Worm (Caenorhabditis elegans): ENCODE measurements around the gene col-38.

col-38 gene

DNA sequence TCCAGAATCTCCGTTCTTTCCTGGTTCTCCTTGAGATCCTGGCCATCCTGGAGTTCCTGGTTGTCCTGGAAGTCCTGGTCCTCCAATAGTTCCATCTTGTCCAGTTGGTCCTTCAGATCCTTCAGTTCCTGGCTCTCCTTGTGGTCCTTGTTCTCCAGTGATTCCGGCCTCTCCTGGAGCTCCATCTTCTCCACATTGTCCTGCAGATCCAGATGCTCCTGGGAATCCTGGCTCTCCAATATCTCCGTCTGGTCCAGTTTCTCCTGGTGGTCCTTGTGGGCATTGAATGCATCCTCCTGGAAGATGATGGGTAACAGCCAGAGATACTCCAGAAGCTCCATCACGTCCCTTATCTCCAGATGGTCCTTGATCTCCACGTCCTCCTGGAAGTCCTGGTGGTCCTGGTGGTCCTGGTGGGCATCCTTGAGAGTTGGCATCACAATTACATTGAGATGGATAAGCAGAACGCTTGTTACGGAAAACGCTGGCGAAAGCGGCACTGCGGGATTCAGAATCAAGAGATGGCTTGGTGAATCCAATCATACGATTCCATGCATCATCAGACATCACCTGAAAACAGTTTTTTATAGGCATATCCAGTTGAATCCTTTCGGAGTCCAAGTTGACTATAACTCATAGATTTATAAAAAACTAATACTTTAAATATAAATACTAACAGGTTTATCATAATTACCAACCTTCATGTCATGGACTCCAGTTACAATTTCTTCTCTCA lies 486 bp downstream of the col-38 start:
- no peak for TF ChIP-seq him-1 (tag; optimal IDR thresholded peaks at IDR 0.05)
- no peak for TF ChIP-seq W03F9.2 (tag; optimal IDR thresholded peaks at IDR 0.05)
- no peak for TF ChIP-seq dao-5 (tag; optimal IDR thresholded peaks at IDR 0.05)

DNA sequence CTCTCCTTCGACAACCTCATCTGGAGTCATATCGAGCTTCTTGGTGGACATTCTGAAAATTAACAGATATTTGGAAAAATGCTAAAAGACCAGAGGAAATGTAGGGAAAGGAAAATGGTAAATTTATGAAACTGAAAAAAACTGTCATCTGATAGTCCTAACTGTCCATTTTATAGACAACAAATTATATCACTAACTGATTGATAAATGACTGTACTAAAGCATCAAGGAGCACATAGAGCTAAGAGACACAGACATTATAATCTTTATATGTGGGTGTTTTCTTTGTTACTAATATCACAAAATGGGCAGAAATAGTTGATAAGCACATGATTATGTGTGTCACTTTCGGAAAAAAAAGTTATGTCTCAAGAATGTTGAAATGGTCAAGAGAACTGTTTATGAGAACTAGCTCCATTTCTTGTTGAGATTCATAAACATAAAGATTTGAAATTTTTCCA lies 2.1 kb downstream of the col-38 start, which contains the start of gene F54C9.3:
Gene F54C9.3, minus strand, starts transcription at position 51 of the 461 bp plus-strand sequence.
- no peak for TF ChIP-seq him-1 (tag; optimal IDR thresholded peaks at IDR 0.05)
- no peak for TF ChIP-seq dao-5 (tag; optimal IDR thresholded peaks at IDR 0.05)
- TF ChIP-seq W03F9.2 (tag; optimal IDR thresholded peaks at IDR 0.05): no peak

DNA sequence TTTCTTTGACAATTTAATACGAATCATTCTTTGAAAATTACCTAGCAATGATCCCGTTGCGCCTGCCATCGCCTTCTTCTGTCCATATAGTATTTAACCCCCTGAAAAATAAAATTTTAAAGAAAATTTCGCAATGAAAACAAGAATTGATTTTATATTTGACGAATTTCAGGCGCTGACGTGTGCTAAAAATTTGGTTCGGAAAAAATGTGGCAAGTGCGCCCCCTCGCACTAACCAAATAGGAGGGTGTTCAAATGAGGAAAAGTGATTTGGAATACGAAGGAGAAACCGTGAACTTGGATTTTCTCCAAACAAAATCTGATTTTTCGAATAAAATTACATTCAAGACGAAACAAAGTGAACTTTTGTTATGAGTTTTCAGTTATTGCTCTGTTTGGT lies 2.8 kb downstream of the col-38 start, which contains the start of gene stc-1:
Gene stc-1, minus strand, starts transcription at position 101 of the 400 bp plus-strand sequence.
- no peak for TF ChIP-seq W03F9.2 (tag; optimal IDR thresholded peaks at IDR 0.05)
- no peak for TF ChIP-seq him-1 (tag; optimal IDR thresholded peaks at IDR 0.05)
- no peak for TF ChIP-seq dao-5 (tag; optimal IDR thresholded peaks at IDR 0.05)

DNA sequence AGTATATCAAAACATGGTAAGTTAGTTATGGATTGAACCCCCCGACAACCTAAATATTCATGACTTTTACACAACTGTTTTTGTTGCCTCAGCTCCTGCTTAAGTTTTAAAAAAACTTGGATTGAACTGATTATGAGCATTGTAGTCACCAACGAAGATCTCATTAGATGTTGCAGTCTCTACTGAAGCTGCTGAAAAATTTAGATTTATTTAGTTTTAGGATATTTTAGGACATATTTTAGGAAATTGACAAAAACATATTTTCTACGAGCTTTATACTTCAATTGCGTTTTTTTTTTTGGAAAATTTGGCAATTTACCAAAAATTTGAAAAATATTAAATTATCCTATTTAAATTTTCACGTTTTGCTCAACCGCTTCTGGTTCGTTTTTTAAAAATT lies 6.9 kb downstream of the col-38 start, which contains the start of gene F54C9.14:
Gene F54C9.14, plus strand, starts transcription at position 301 of the 400 bp plus-strand sequence.
- TF ChIP-seq W03F9.2 (tag; optimal IDR thresholded peaks at IDR 0.05) (no peak), dao-5 (tag; optimal IDR thresholded peaks at IDR 0.05) (no peak), him-1 (tag; optimal IDR thresholded peaks at IDR 0.05) (no peak)

DNA sequence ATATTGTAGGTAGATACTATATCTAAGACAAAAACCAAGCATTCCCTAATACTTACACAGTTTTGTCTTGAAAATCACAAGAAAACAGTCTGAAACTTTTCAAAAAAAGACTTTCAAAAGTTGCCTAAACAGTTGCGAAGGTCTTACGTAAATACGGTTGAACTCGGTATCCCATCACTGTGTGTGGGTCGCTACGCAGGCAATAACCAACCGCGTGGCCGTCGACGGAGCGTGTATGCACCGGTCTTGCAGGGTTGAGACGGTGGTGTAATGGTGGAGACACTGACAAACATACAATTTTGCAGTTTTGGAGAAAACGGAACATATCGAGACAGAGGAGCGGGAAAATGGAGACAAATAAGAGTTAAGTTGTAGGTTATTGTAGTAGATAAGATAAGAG lies 7.7 kb downstream of the col-38 start, which contains the start of gene iff-2:
Gene iff-2, minus strand, starts transcription at position 141 of the 400 bp plus-strand sequence.
- TF ChIP-seq W03F9.2 (tag; optimal IDR thresholded peaks at IDR 0.05): peak; percentile 97
- TF ChIP-seq him-1 (tag; optimal IDR thresholded peaks at IDR 0.05): peak; percentile 97
- peak; percentile 77 for TF ChIP-seq dao-5 (tag; optimal IDR thresholded peaks at IDR 0.05)

DNA sequence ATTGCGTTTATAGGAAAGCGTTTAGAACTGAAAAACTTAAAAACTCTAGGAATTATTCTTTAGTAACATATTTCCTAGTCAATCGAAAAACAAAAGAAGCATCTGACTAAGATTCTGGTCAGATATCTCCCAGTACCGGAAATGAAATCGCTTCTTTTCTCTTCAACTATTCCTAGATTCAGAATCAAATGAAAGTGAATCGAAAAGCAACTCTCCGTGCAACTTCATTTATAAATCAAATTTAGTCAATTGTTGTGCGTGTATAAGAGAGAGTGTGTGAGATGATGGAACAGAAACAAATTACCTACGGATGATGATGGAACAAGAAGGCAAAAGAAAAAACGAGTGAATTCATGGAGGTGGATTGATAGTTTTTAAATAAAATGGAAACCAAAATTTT lies 9.7 kb downstream of the col-38 start:
- no peak for TF ChIP-seq W03F9.2 (tag; optimal IDR thresholded peaks at IDR 0.05)
- TF ChIP-seq him-1 (tag; optimal IDR thresholded peaks at IDR 0.05): no peak
- TF ChIP-seq dao-5 (tag; optimal IDR thresholded peaks at IDR 0.05): no peak

DNA sequence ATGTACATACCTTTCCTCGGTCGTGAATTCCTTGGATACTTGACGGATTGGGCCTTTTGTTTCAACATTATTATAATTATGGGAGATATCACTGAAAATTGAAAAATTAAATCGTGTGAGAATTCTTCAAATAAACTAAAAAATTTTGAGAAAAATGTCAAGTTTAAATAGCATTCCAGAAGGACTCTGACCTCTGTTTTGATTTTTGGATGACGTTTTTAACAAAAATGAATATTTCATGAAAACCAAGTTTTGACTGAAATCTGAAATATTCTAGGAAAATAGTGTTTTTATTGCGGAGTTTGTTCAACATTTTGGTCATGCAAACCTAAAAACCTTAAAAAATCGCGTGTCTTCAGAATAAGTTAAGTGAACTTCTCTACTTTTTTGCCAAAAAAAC lies 12.7 kb downstream of the col-38 start, which contains the start of gene glb-27:
Gene glb-27, minus strand, starts transcription at position 101 of the 400 bp plus-strand sequence.
- no peak for TF ChIP-seq him-1 (tag; optimal IDR thresholded peaks at IDR 0.05)
- no peak for TF ChIP-seq W03F9.2 (tag; optimal IDR thresholded peaks at IDR 0.05)
- no peak for TF ChIP-seq dao-5 (tag; optimal IDR thresholded peaks at IDR 0.05)

DNA sequence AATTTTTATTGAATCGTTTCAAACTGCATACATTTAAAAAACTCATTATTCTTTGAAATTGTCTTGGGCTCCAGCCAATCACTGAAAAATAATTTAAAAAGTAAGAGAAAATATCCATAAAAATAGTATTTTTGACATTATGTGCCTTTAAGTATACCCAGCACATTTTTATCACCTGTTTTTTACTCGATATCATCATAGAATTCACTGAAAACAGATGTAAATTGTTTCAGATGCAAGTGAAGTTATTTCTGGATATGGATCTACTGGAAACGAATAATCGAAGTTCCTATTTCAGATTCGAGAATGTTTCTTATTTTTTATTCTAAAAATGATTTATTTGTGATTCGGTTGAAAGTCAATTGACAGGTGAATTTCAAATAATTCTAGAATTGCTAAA lies 14.3 kb downstream of the col-38 start:
- TF ChIP-seq dao-5 (tag; optimal IDR thresholded peaks at IDR 0.05) (no peak), him-1 (tag; optimal IDR thresholded peaks at IDR 0.05) (no peak), W03F9.2 (tag; optimal IDR thresholded peaks at IDR 0.05) (no peak)

DNA sequence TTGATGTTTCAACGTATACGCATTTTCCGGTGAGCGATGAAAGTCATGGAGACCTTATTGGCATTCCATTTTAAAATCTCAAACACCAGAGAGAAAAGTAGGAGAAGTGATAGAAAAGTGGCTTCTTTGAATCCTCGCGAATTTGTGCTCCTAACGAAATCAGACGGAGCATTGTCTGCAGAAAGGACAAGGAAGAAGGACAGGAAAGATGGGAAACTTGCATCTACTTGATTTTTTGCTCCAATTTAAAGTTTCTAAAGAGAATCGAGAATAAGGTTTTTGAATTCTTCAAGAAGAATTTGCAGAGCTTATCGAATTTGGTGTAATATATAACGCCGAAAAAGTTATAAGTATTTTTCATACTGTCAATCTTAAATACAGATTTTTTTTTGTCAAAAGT lies 17.8 kb downstream of the col-38 start:
- TF ChIP-seq dao-5 (tag; optimal IDR thresholded peaks at IDR 0.05) (no peak), him-1 (tag; optimal IDR thresholded peaks at IDR 0.05) (no peak), W03F9.2 (tag; optimal IDR thresholded peaks at IDR 0.05) (no peak)

DNA sequence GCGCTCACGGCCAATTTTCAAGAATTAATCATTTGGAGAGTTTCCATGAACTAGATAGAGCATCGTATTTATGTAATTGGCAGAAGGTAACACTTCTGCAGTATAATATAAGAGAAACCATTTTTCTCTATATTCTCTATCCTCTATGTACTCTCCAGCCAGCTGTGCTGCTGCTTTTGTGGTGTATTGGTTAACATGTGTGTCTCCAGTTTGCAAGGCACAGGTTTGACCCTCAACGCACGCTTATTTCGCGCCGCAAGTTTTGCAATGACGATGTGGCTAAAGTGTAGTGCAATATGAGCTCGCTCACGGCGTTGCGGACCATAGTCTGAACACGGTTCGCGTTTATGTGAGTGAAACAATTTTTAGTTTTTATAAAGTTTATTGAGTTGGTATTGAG lies 21.9 kb downstream of the col-38 start:
- TF ChIP-seq him-1 (tag; optimal IDR thresholded peaks at IDR 0.05) (peak; percentile 76), W03F9.2 (tag; optimal IDR thresholded peaks at IDR 0.05) (no peak), dao-5 (tag; optimal IDR thresholded peaks at IDR 0.05) (peak; percentile 92)

DNA sequence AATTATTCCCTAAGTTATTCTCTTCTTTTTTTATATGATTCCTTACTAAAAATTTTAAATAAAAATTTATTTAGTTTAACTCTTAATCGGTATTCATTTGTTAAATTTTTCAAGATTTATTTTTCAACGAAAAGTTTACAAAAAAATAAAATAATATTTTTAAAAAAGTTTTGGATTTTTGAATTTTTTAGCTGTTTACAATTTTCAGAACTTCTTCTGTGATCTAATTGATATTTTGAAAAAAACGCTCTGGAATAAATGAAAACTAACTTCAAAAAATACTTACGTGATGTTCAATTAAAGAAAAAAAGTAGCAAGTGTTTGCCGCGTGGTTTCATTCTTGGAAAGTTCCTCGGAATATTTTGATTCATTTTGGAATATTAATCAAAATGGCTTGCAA lies 23.6 kb downstream of the col-38 start, which contains the start of gene decr-1.2:
Gene decr-1.2, plus strand, starts transcription at position 301 of the 400 bp plus-strand sequence.
- TF ChIP-seq him-1 (tag; optimal IDR thresholded peaks at IDR 0.05) (no peak), dao-5 (tag; optimal IDR thresholded peaks at IDR 0.05) (no peak), W03F9.2 (tag; optimal IDR thresholded peaks at IDR 0.05) (no peak)

DNA sequence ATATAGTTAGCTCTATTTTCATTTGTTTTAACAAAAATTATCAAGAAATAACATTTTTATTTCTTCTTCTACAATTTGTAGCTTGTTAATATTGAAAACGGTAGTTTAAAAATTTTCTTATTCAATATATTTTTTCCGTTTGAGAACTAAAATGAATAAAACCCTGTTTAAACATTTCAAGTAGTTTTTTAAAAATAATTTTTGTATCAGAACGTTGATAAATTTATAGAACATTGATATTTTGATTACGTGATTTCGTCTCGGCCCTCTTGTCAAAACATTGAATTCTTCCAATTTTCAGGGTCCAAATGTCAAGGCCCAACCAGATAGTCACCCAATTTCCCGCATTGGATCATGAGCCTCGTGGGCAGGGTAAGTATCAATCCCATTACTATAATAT lies 28.5 kb downstream of the col-38 start, which contains the start of gene pqn-73:
Gene pqn-73, plus strand, starts transcription at position 301 of the 400 bp plus-strand sequence.
- no peak for TF ChIP-seq dao-5 (tag; optimal IDR thresholded peaks at IDR 0.05)
- TF ChIP-seq W03F9.2 (tag; optimal IDR thresholded peaks at IDR 0.05): no peak
- no peak for TF ChIP-seq him-1 (tag; optimal IDR thresholded peaks at IDR 0.05)

DNA sequence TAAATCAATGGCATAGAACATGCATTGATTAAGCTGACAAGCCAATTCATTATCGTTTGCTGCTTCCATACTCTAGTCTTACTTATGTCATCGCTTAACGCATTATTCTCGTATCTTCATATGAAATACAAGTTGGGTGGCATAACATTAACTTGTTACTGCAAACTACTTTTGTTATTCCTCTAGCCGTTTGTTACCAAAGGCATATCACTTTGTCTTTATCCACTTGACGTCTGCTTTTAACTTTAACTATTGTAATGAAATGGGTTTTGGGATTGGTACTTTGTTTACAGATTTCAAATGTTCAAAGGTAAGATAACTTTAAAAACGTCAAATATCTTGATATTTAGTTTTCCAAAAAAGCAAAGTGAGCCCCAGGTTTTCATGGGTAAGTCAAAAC lies 32.8 kb downstream of the col-38 start, which contains the start of gene W01C9.2:
Gene W01C9.2, plus strand, starts transcription at position 301 of the 400 bp plus-strand sequence.
- TF ChIP-seq dao-5 (tag; optimal IDR thresholded peaks at IDR 0.05) (no peak), W03F9.2 (tag; optimal IDR thresholded peaks at IDR 0.05) (no peak), him-1 (tag; optimal IDR thresholded peaks at IDR 0.05) (no peak)

DNA sequence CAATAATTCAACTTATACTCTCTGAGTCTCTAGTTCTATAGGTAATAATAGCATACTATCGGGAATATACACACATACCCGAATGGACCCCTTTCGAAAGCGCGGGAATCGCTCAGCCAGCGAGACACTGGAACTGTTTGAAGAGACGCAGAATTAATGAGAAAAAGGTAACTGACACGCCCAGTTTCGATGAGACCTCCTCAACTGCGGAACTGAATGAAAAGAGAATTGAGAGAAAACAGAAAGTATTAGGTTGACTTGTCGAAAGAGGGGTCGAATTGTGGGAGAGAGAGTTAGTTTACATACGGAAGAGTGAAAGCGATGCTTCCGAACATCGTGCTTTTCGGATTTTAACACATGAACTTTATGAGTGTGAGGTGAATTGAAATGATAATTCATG lies 36.9 kb downstream of the col-38 start:
- TF ChIP-seq dao-5 (tag; optimal IDR thresholded peaks at IDR 0.05) (no peak), W03F9.2 (tag; optimal IDR thresholded peaks at IDR 0.05) (no peak), him-1 (tag; optimal IDR thresholded peaks at IDR 0.05) (no peak)
